Worm (Caenorhabditis elegans) whole organism, L3 larva: ENCODE data around the gene srh-182.

ENCODE experiments used
- aly-2 ChIP-seq: fragments of 150-350 bp; optimal IDR thresholded peaks from 2 replicates; lab custom pipeline; 2014; ENCODE audit warnings: missing biosample characterization, missing genetic modification characterization
- ceh-9 ChIP-seq: sonication (generic microtip); optimal IDR thresholded peaks from 2 replicates; lab custom pipeline; 2018; ENCODE audit warnings: missing biosample characterization, missing genetic modification characterization
- nfya-1 ChIP-seq: sonication (generic microtip); optimal IDR thresholded peaks from 2 replicates; lab custom pipeline; 2017; ENCODE audit warnings: missing genetic modification characterization, mild to moderate bottlenecking, missing compliant biosample characterization, antibody characterized with exemption, moderate library complexity; ENCODE audit not compliant: insufficient read depth
- nhr-77 ChIP-seq: fragments of 150-350 bp; optimal IDR thresholded peaks from 2 replicates; lab custom pipeline; 2014; ENCODE audit warnings: missing biosample characterization, missing genetic modification characterization
- pha-4 ChIP-seq: fragments of 150-350 bp; optimal IDR thresholded peaks from 2 replicates; lab custom pipeline; 2014; ENCODE audit warnings: missing biosample characterization, missing genetic modification reagents, missing genetic modification characterization
- sea-2 ChIP-seq: fragments of 150-350 bp; sonication (generic microtip); optimal IDR thresholded peaks from 4 replicates; lab custom pipeline; 2014; ENCODE audit warnings: missing biosample characterization, missing genetic modification reagents, missing genetic modification characterization
- snpc-4 ChIP-seq: fragments of 150-350 bp; optimal IDR thresholded peaks from 2 replicates; lab custom pipeline; 2014; ENCODE audit warnings: missing biosample characterization, missing genetic modification characterization
- ztf-4 ChIP-seq: fragments of 150-350 bp; optimal IDR thresholded peaks from 2 replicates; lab custom pipeline; 2014; ENCODE audit warnings: missing biosample characterization, missing genetic modification characterization

DNA sequence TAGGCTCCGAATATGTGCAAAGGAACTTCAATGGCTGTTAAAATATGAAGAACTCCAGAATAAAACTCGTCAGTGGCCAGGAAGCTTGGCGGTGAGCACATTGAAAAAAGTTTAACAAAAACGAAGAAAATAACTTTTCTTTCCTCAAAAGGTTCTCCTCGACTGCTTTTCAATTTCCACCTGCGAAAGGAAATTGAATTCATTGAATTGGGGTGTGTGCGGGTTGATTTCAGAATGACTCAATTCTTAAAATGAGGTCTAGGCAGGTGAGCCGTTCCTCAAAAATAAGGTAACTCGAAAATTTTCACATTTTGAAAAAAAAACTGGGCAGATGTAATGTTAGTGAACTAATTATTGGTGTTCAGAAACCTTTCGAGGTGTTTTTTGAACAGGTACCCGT lies at the start of gene srh-182:
- TF ChIP-seq nfya-1 (tag; lab: Kevin White, UChicago) (no peak), ceh-9 (no peak), nhr-77 (tag; lab: Kevin White, UChicago) (no peak), sea-2 (GFP tag; lab: Kevin White, UChicago) (no peak), aly-2 (tag; lab: Kevin White, UChicago) (no peak), pha-4 (no peak), snpc-4 (no peak), ztf-4 (no peak)
